Worm (Caenorhabditis elegans) whole organism, young adult: ENCODE measurements around the gene srx-84.

ENCODE experiments used
- F10E7.11 ChIP-seq: sonication (generic microtip); optimal IDR thresholded peaks from 2 replicates; lab custom pipeline; 2017; ENCODE audit warnings: mild to moderate bottlenecking, missing genetic modification characterization, moderate library complexity, missing compliant biosample characterization
- F33H1.4 ChIP-seq: fragments of 200-800 bp; sonication (Bioruptor generic); IDR thresholded peaks from 2 replicates; pipeline ENCODE4 v1.3.6; 2022; ENCODE audit warnings: missing genetic modification reagents, missing genetic modification characterization, missing compliant biosample characterization
- F49E8.2 ChIP-seq: sonication (generic microtip); optimal IDR thresholded peaks from 3 replicates; lab custom pipeline; 2017; ENCODE audit warnings: missing genetic modification characterization, mild to moderate bottlenecking, missing compliant biosample characterization, antibody characterized with exemption, moderate library complexity; ENCODE audit not compliant: insufficient read depth
- F55B11.4 ChIP-seq: sonication (generic microtip); optimal IDR thresholded peaks from 2 replicates; lab custom pipeline; 2016; ENCODE audit warnings: missing compliant biosample characterization, missing genetic modification characterization, borderline replicate concordance; ENCODE audit not compliant: insufficient read depth
- K12H6.12 ChIP-seq: fragments of 200-800 bp; sonication (Bioruptor generic); optimal IDR thresholded peaks from 2 replicates; lab custom pipeline; 2018; ENCODE audit warnings: mild to moderate bottlenecking, missing genetic modification characterization, missing compliant biosample characterization
- Y67H2A.10 ChIP-seq: fragments of 200-800 bp; sonication (Bioruptor generic); conservative IDR thresholded peaks from 2 replicates; pipeline ENCODE4 v1.3.6; 2022; ENCODE audit warnings: missing genetic modification reagents, missing genetic modification characterization, missing compliant biosample characterization
- Y79H2A.3 ChIP-seq: fragments of 200-800 bp; sonication (Bioruptor generic); conservative IDR thresholded peaks from 2 replicates; pipeline ENCODE4 v1.3.6; 2022; ENCODE audit warnings: missing genetic modification reagents, missing genetic modification characterization, missing compliant biosample characterization
- Y95B8A.8 ChIP-seq: fragments of 200-800 bp; sonication (Bioruptor generic); IDR thresholded peaks from 2 replicates; pipeline ENCODE4 v1.3.6; 2022; ENCODE audit warnings: missing genetic modification reagents, missing genetic modification characterization, missing compliant biosample characterization
- athp-1 ChIP-seq: sonication (generic microtip); optimal IDR thresholded peaks from 2 replicates; lab custom pipeline; 2017; ENCODE audit warnings: mild to moderate bottlenecking, missing genetic modification characterization, missing compliant biosample characterization
- attf-5 ChIP-seq: fragments of 200-800 bp; sonication (Bioruptor generic); optimal IDR thresholded peaks from 2 replicates; lab custom pipeline; 2018; ENCODE audit warnings: mild to moderate bottlenecking, missing genetic modification characterization, missing compliant biosample characterization
- bed-2 ChIP-seq: fragments of 200-800 bp; sonication (Bioruptor generic); IDR thresholded peaks from 2 replicates; pipeline ENCODE4 v1.3.6; 2022; ENCODE audit warnings: missing genetic modification reagents, missing genetic modification characterization, missing compliant biosample characterization
- ccch-3 ChIP-seq: fragments of 200-800 bp; sonication (Bioruptor generic); optimal IDR thresholded peaks from 2 replicates; lab custom pipeline; 2018; ENCODE audit warnings: mild to moderate bottlenecking, missing genetic modification characterization, missing compliant biosample characterization
- cebp-1 ChIP-seq, 2 experiments: fragments of 200-800 bp in 1 of 2; sonication (Bioruptor generic) in 1 of 2; sonication (generic microtip) in 1 of 2; IDR thresholded peaks in 1 of 2; optimal IDR thresholded peaks in 1 of 2; 2 replicates each; pipeline versions ENCODE4 v1.3.6 to Lab custom; 2017 to 2022; ENCODE audit warnings: missing compliant biosample characterization in 2 of 2, missing genetic modification characterization in 2 of 2, mild to moderate bottlenecking in 1 of 2, missing genetic modification reagents in 1 of 2, moderate library complexity in 1 of 2
- ceh-27 ChIP-seq: fragments of 200-800 bp; sonication (Bioruptor generic); optimal IDR thresholded peaks from 2 replicates; lab custom pipeline; 2018; ENCODE audit warnings: mild to moderate bottlenecking, missing genetic modification characterization, moderate library complexity, missing compliant biosample characterization
- ceh-91 ChIP-seq: fragments of 200-800 bp; sonication (Bioruptor generic); IDR thresholded peaks from 2 replicates; pipeline ENCODE4 v1.3.6; 2022; ENCODE audit warnings: missing genetic modification reagents, missing genetic modification characterization, missing compliant biosample characterization
- chd-7 ChIP-seq: sonication (generic microtip); optimal IDR thresholded peaks from 2 replicates; lab custom pipeline; 2016; ENCODE audit warnings: mild to moderate bottlenecking, missing genetic modification characterization, moderate library complexity, missing compliant biosample characterization
- dpff-1 ChIP-seq: sonication (generic microtip); optimal IDR thresholded peaks from 2 replicates; lab custom pipeline; 2017; ENCODE audit warnings: mild to moderate bottlenecking, missing genetic modification characterization, missing compliant biosample characterization
- dpl-1 ChIP-seq: fragments of 150-350 bp; optimal IDR thresholded peaks from 2 replicates; lab custom pipeline; 2014; ENCODE audit warnings: missing biosample characterization, missing genetic modification reagents, missing genetic modification characterization
- ekl-4 ChIP-seq: fragments of 200-800 bp; sonication (Bioruptor generic); IDR thresholded peaks from 2 replicates; pipeline ENCODE4 v1.3.6; 2022; ENCODE audit warnings: missing genetic modification reagents, missing genetic modification characterization, missing compliant biosample characterization
- him-1 ChIP-seq: sonication (generic microtip); optimal IDR thresholded peaks from 2 replicates; lab custom pipeline; 2016; ENCODE audit warnings: missing genotype, missing genetic modification reagents, missing genetic modification characterization, missing compliant biosample characterization
- hlh-26 ChIP-seq: fragments of 200-800 bp; sonication (Bioruptor generic); conservative IDR thresholded peaks from 2 replicates; pipeline ENCODE4 v1.3.6; 2022; ENCODE audit warnings: missing genetic modification reagents, missing genetic modification characterization, missing compliant biosample characterization
- hmg-1.2 ChIP-seq: fragments of 200-800 bp; sonication (Bioruptor generic); IDR thresholded peaks from 2 replicates; pipeline ENCODE4 v1.3.6; 2022; ENCODE audit warnings: missing genetic modification reagents, missing genetic modification characterization, missing compliant biosample characterization
- lin-35 ChIP-seq, 3 experiments: fragments of 150-350 bp in 2 of 3; sonication (generic microtip) in 1 of 3; optimal IDR thresholded peaks; 2 replicates each; lab custom pipeline; 2014 to 2018; ENCODE audit warnings: missing biosample characterization in 3 of 3, missing genetic modification characterization in 3 of 3, missing genetic modification reagents in 3 of 3
- lir-1 ChIP-seq: fragments of 200-800 bp; sonication (Bioruptor generic); conservative IDR thresholded peaks from 2 replicates; pipeline ENCODE4 v1.3.6; 2022; ENCODE audit warnings: missing genetic modification reagents, missing genetic modification characterization, missing compliant biosample characterization
- lsl-1 ChIP-seq: fragments of 200-800 bp; sonication (Bioruptor generic); optimal IDR thresholded peaks from 2 replicates; lab custom pipeline; 2018; ENCODE audit warnings: mild to moderate bottlenecking, missing genetic modification characterization, moderate library complexity, missing compliant biosample characterization
- madf-6 ChIP-seq: fragments of 200-800 bp; sonication (Bioruptor generic); IDR thresholded peaks from 2 replicates; pipeline ENCODE4 v1.3.6; 2022; ENCODE audit warnings: missing genetic modification reagents, missing genetic modification characterization, missing compliant biosample characterization
- madf-8 ChIP-seq: fragments of 200-800 bp; sonication (Bioruptor generic); conservative IDR thresholded peaks from 2 replicates; pipeline ENCODE4 v1.3.6; 2022; ENCODE audit warnings: missing genetic modification reagents, missing genetic modification characterization, missing compliant biosample characterization
- mcd-1 ChIP-seq: fragments of 200-800 bp; sonication (Bioruptor generic); IDR thresholded peaks from 2 replicates; pipeline ENCODE4 v1.3.6; 2022; ENCODE audit warnings: missing genetic modification reagents, missing genetic modification characterization, missing compliant biosample characterization
- mxl-1 ChIP-seq: sonication (generic microtip); optimal IDR thresholded peaks from 2 replicates; lab custom pipeline; 2016; ENCODE audit warnings: missing genetic modification characterization, missing compliant biosample characterization
- nfyb-1 ChIP-seq: fragments of 200-800 bp; sonication (Bioruptor generic); IDR thresholded peaks from 2 replicates; pipeline ENCODE4 v1.3.6; 2022; ENCODE audit warnings: missing genetic modification reagents, missing genetic modification characterization, missing compliant biosample characterization
- nhr-120 ChIP-seq: fragments of 200-800 bp; sonication (Bioruptor generic); IDR thresholded peaks from 2 replicates; pipeline ENCODE4 v1.3.6; 2022; ENCODE audit warnings: missing genetic modification characterization, missing compliant biosample characterization
- nhr-27 ChIP-seq: fragments of 200-800 bp; sonication (Bioruptor generic); optimal IDR thresholded peaks from 2 replicates; lab custom pipeline; 2018; ENCODE audit warnings: mild to moderate bottlenecking, missing genetic modification characterization, moderate library complexity, missing compliant biosample characterization
- pbrm-1 ChIP-seq: fragments of 200-800 bp; sonication (Bioruptor generic); IDR thresholded peaks from 2 replicates; pipeline ENCODE4 v1.3.6; 2022; ENCODE audit warnings: missing genetic modification reagents, missing genetic modification characterization, missing compliant biosample characterization
- rcor-1 ChIP-seq: fragments of 200-800 bp; sonication (Bioruptor generic); IDR thresholded peaks from 2 replicates; pipeline ENCODE4 v1.3.6; 2022; ENCODE audit warnings: missing genetic modification reagents, missing genetic modification characterization, missing compliant biosample characterization
- rec-8 ChIP-seq, 2 experiments: sonication (generic microtip); optimal IDR thresholded peaks; 2 replicates each; lab custom pipeline; 2016; ENCODE audit warnings: mild to moderate bottlenecking in 2 of 2, missing genetic modification characterization in 2 of 2, missing genetic modification reagents in 2 of 2, missing genotype in 2 of 2, missing biosample characterization in 1 of 2, missing compliant biosample characterization in 1 of 2, moderate library complexity in 1 of 2
- tbx-9 ChIP-seq: sonication (generic microtip); optimal IDR thresholded peaks from 2 replicates; lab custom pipeline; 2016; ENCODE audit warnings: borderline replicate concordance, missing genetic modification characterization, inconsistent platforms, missing compliant biosample characterization
- zfh-2 ChIP-seq: fragments of 200-800 bp; sonication (Bioruptor generic); conservative IDR thresholded peaks from 2 replicates; pipeline ENCODE4 v1.3.6; 2022; ENCODE audit warnings: missing genetic modification reagents, missing genetic modification characterization, missing compliant biosample characterization
- zim-3 ChIP-seq: sonication (generic microtip); optimal IDR thresholded peaks from 2 replicates; lab custom pipeline; 2017; ENCODE audit warnings: mild to moderate bottlenecking, missing genetic modification characterization, moderate library complexity, missing compliant biosample characterization
- ztf-18 ChIP-seq: sonication (generic microtip); optimal IDR thresholded peaks from 2 replicates; lab custom pipeline; 2016; ENCODE audit warnings: missing genotype, mild to moderate bottlenecking, missing genetic modification characterization, missing compliant biosample characterization
- ztf-6 ChIP-seq: fragments of 200-800 bp; sonication (Bioruptor generic); IDR thresholded peaks from 2 replicates; pipeline ENCODE4 v1.3.6; 2022; ENCODE audit warnings: missing genetic modification reagents, missing genetic modification characterization, missing compliant biosample characterization

Gene srx-84

DNA sequence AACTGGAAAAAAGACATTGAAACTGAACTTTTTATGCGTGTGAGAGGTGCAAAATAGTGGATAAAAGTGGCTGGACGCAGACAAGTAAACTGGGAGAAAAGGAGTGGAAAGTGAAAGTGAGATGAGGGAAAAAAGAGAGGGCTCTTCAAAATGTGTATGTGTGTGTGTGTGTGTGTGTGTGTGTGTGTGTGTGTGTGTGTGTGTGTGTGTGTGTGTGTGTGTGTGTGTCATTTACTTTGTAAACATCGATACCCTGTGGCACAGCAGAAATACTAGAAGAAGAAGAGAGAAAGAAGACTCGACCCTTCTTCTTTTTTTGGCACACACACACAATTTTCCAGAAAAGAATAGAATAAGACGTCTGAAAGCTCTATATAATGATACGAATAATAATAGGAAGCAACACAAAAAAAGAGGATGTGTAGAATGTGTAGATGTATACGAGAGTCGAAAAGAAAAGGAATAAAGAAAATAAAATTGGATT, 39.8 kb downstream of the srx-84 start (continued):
- TF ChIP-seq hmg-1.2 (GFP tag; lab: Robert Waterston, UW) (peak; percentile 40; the same call in 1 of the 2 replicates), zfh-2 (GFP tag; lab: Robert Waterston, UW) (no peak), Y79H2A.3 (GFP tag; lab: Robert Waterston, UW) (no peak), attf-5 (GFP tag; lab: Kevin White, UChicago) (peak; percentile 4), ztf-6 (GFP tag; lab: Robert Waterston, UW) (no peak), lir-1 (GFP tag; lab: Robert Waterston, UW) (peak; percentile 67; the same call in 1 of the 2 replicates), zim-3 (tag; lab: Kevin White, UChicago) (no peak), F10E7.11 (tag; lab: Kevin White, UChicago) (no peak), Y67H2A.10 (GFP tag; lab: Robert Waterston, UW) (no peak), nhr-27 (tag; lab: Kevin White, UChicago) (no peak), mxl-1 (no peak), nfyb-1 (GFP tag; lab: Robert Waterston, UW) (peak; percentile 34; the same call in 1 of the 2 replicates), pbrm-1 (GFP tag; lab: Robert Waterston, UW) (peak; percentile 27; the same call in 1 of the 2 replicates)

DNA sequence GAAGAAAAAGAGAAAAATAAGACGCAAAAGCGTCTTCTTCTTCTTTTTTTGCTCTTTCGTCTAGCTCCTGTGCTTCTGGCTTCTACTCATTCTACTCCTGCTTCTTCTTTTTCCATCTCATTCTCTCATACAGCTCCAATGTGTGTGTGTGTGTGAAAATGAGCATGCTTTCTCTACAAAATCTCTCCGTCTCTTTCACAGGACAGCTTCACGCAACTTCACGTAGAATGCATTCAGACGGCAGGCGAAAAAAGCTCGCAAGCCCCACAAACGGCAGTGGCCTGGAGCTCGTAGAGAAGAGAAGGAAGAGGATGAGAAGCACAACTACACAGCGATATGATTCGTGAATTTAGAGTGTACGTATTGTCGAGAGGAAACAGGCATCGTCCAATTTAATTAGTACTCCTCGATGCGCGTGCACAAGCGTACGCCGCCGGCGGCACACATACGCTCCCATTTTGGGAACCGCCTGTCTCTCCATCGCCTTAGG, 42.4 kb downstream of the srx-84 start:
- TF ChIP-seq rcor-1 (GFP tag; lab: Robert Waterston, UW) = no peak
- TF ChIP-seq lir-1 (GFP tag; lab: Robert Waterston, UW) = no peak
- TF ChIP-seq nhr-120 (GFP tag; lab: Robert Waterston, UW) = no peak
- TF ChIP-seq madf-8 (GFP tag; lab: Robert Waterston, UW) = no peak
- TF ChIP-seq ceh-27 (GFP tag; lab: Kevin White, UChicago) = no peak
- peak; percentile 59 for TF ChIP-seq K12H6.12 (tag; lab: Kevin White, UChicago)
- TF ChIP-seq zfh-2 (GFP tag; lab: Robert Waterston, UW) = peak; percentile 79
- no peak for TF ChIP-seq dpff-1 (tag; lab: Kevin White, UChicago)
- no peak for TF ChIP-seq lin-35 (GFP tag; optimal IDR thresholded peaks at IDR 0.05; lab: Kevin White, UChicago)
- TF ChIP-seq F49E8.2 (tag; lab: Kevin White, UChicago) = no peak
- peak; percentile 4 for TF ChIP-seq chd-7 (tag; lab: Kevin White, UChicago)
- 0 out of 2 replicates have a peak, but pooled peaks have one; percentile 22 for TF ChIP-seq mcd-1
- peak; percentile 28; the same call in 1 of the 2 replicates for TF ChIP-seq hmg-1.2 (GFP tag; lab: Robert Waterston, UW)
- no peak for TF ChIP-seq cebp-1 (GFP tag; IDR thresholded peaks at IDR 0.05; lab: Robert Waterston, UW)
- TF ChIP-seq cebp-1 (tag; optimal IDR thresholded peaks at IDR 0.05; lab: Kevin White, UChicago) = peak; percentile 48

DNA sequence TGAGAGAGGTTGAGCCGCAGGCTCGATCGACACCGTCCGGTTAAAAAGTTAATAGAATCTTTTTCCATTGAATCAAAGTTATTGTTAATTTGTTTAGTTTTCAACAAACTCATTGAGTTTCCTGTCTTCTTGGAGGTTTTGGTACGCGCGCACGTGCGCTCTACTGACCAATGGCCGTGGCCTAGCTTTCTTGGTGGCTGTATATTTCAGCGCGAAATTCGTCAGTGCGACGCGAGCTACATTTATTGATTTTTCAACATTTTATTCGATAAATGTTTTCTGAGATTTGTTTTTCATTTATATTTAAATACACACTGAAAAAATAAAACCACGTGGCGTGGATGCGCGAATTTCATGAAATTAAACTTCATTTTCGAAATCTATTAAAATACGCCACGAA, 45.3 kb downstream of the srx-84 start, which contains the start of gene bir-1:
Gene bir-1, plus strand, starts transcription at position 312 of the 400 bp plus-strand sequence.
- TF ChIP-seq Y67H2A.10 (GFP tag; lab: Robert Waterston, UW) (0 out of 2 replicates have a peak, but pooled peaks have one; percentile 23), K12H6.12 (tag; lab: Kevin White, UChicago) (peak; percentile 1), ztf-18 (peak; percentile 35), ceh-91 (GFP tag; lab: Robert Waterston, UW) (0 out of 2 replicates have a peak, but pooled peaks have one; percentile 35), hmg-1.2 (GFP tag; lab: Robert Waterston, UW) (peak; percentile 34; the same call in 1 of the 2 replicates), zfh-2 (GFP tag; lab: Robert Waterston, UW) (0 out of 2 replicates have a peak, but pooled peaks have one; percentile 8), F33H1.4 (GFP tag; lab: Robert Waterston, UW) (peak; percentile 30; the same call in 1 of the 2 replicates), madf-6 (peak; percentile 57; the same call in 1 of the 2 replicates), cebp-1 (GFP tag; IDR thresholded peaks at IDR 0.05; lab: Robert Waterston, UW) (no peak), cebp-1 (tag; optimal IDR thresholded peaks at IDR 0.05; lab: Kevin White, UChicago) (peak; percentile 52), hlh-26 (GFP tag; lab: Robert Waterston, UW) (no peak), tbx-9 (no peak), ccch-3 (GFP tag; lab: Kevin White, UChicago) (no peak), bed-2 (GFP tag; lab: Robert Waterston, UW) (0 out of 2 replicates have a peak, but pooled peaks have one; percentile 61), F55B11.4 (no peak), athp-1 (tag; lab: Kevin White, UChicago) (peak; percentile 52), lsl-1 (peak; percentile 40), ekl-4 (GFP tag; lab: Robert Waterston, UW) (0 out of 2 replicates have a peak, but pooled peaks have one; percentile 23), rec-8 (tag; optimal IDR thresholded peaks at IDR 0.05; lab: Kevin White, UChicago) (peak in 1 of 2 experiments; percentile 7), Y95B8A.8 (GFP tag; lab: Robert Waterston, UW) (peak; percentile 46; the same call in 1 of the 2 replicates), dpl-1 (GFP tag; lab: Kevin White, UChicago) (peak; percentile 25), mcd-1 (peak; percentile 74), him-1 (tag; lab: Kevin White, UChicago) (peak; percentile 21)
